Fruit fly (Drosophila melanogaster) whole organism, embryonic: ENCODE results near the gene DCAF12.

Experiments
- CG11247 ChIP-seq: fragments of 200-800 bp; sonication (Bioruptor generic); IDR thresholded peaks from 2 replicates; pipeline ENCODE4 v1.3.6; 2022; ENCODE audit warnings: missing biosample characterization, missing genetic modification characterization
- CG2678 ChIP-seq: fragments of 200-800 bp; sonication (Bioruptor generic); optimal IDR thresholded peaks from 3 replicates; lab custom pipeline; 2019; ENCODE audit warnings: missing biosample characterization, mild to moderate bottlenecking, missing genetic modification characterization, moderate library complexity
- CG30431 ChIP-seq: fragments of 200-800 bp; sonication (Bioruptor generic); optimal IDR thresholded peaks from 2 replicates; lab custom pipeline; 2017; ENCODE audit warnings: missing biosample characterization, missing genetic modification characterization
- CG4328 ChIP-seq: fragments of 200-800 bp; sonication (Bioruptor generic); optimal IDR thresholded peaks from 3 replicates; lab custom pipeline; 2017; ENCODE audit warnings: missing biosample characterization, missing genetic modification reagents, missing genetic modification characterization
- CG7928 ChIP-seq: fragments of 200-800 bp; sonication (Bioruptor generic); optimal IDR thresholded peaks from 2 replicates; lab custom pipeline; 2017; ENCODE audit warnings: missing biosample characterization, mild to moderate bottlenecking, missing genetic modification characterization
- chm ChIP-seq: fragments of 200-800 bp; sonication (Bioruptor generic); IDR thresholded peaks from 2 replicates; pipeline ENCODE4 v1.3.6; 2022; ENCODE audit warnings: missing biosample characterization, missing genetic modification characterization
- gcm ChIP-seq: fragments of 200-800 bp; sonication (Bioruptor generic); optimal IDR thresholded peaks from 2 replicates; lab custom pipeline; 2019; ENCODE audit warnings: missing biosample characterization, mild to moderate bottlenecking, missing genetic modification characterization, moderate library complexity
- gcm2 ChIP-seq: fragments of 200-800 bp; sonication (Bioruptor generic); optimal IDR thresholded peaks from 2 replicates; lab custom pipeline; 2016; ENCODE audit warnings: missing biosample characterization, missing genetic modification characterization
- grn ChIP-seq: fragments of 200-800 bp; sonication (Bioruptor generic); optimal IDR thresholded peaks from 3 replicates; lab custom pipeline; 2017; ENCODE audit warnings: missing biosample characterization, missing genetic modification characterization
- kni ChIP-seq: fragments of 200-800 bp; sonication (Bioruptor generic); optimal IDR thresholded peaks from 3 replicates; lab custom pipeline; 2017; ENCODE audit warnings: mild to moderate bottlenecking, missing biosample characterization, missing genetic modification reagents, missing genetic modification characterization
- nom ChIP-seq: fragments of 200-800 bp; sonication (Bioruptor generic); optimal IDR thresholded peaks from 2 replicates; lab custom pipeline; 2017; ENCODE audit warnings: missing biosample characterization, missing genetic modification characterization, mild to moderate bottlenecking, moderate library complexity, missing genetic modification reagents
- slou ChIP-seq: fragments of 200-800 bp; sonication (Bioruptor generic); optimal IDR thresholded peaks from 3 replicates; lab custom pipeline; 2016; ENCODE audit warnings: missing biosample characterization, missing genetic modification characterization
- tgo ChIP-seq: fragments of 200-800 bp; sonication (Bioruptor generic); IDR thresholded peaks from 3 replicates; pipeline ENCODE4 v1.3.6; 2022; ENCODE audit warnings: missing biosample characterization, missing genetic modification characterization

dm6 chr3R:11978278-11978677, 38.6 kb downstream of the DCAF12 start:
- no peak for TF ChIP-seq chm (GFP tag; lab: Robert Waterston, UW)
- TF ChIP-seq gcm2 (GFP tag; lab: Kevin White, UChicago): no peak
- TF ChIP-seq gcm (GFP tag; lab: Kevin White, UChicago): no peak
- no peak for TF ChIP-seq kni (GFP tag; lab: Kevin White, UChicago)
- TF ChIP-seq nom: no peak
- no peak for TF ChIP-seq tgo (GFP tag; lab: Robert Waterston, UW)
- TF ChIP-seq slou (GFP tag; lab: Kevin White, UChicago): no peak
- TF ChIP-seq grn (GFP tag; lab: Kevin White, UChicago): no peak
- TF ChIP-seq CG11247 (GFP tag; lab: Robert Waterston, UW): no peak
- no peak for TF ChIP-seq CG4328 (GFP tag; lab: Kevin White, UChicago)
- TF ChIP-seq CG2678 (tag; lab: Kevin White, UChicago): no peak
- TF ChIP-seq CG30431 (GFP tag; lab: Kevin White, UChicago): no peak
- no peak for TF ChIP-seq CG7928 (GFP tag; lab: Kevin White, UChicago)
